Fruit fly (Drosophila melanogaster) whole organism, pupa: ENCODE results near the gene CG11837.

Experiments used
- CG10348 ChIP-seq: fragments of 200-800 bp; sonication (Bioruptor generic); IDR thresholded peaks from 2 replicates; pipeline ENCODE4 v1.3.6; 2022; ENCODE audit warnings: missing biosample characterization, missing genetic modification characterization
- CG12605 ChIP-seq: fragments of 200-800 bp; sonication (Bioruptor generic); IDR thresholded peaks from 2 replicates; pipeline ENCODE4 v1.3.6; 2022; ENCODE audit warnings: missing biosample characterization, missing genetic modification characterization
- CG13204 ChIP-seq: fragments of 200-800 bp; sonication (Bioruptor generic); optimal IDR thresholded peaks from 2 replicates; lab custom pipeline; 2018; ENCODE audit warnings: missing biosample characterization, mild to moderate bottlenecking, missing genetic modification characterization, moderate library complexity
- CG14655 ChIP-seq: fragments of 200-800 bp; sonication (Bioruptor generic); optimal IDR thresholded peaks from 3 replicates; lab custom pipeline; 2017; ENCODE audit warnings: mild to moderate bottlenecking, missing biosample characterization, missing genetic modification reagents, missing genetic modification characterization
- CG15710 ChIP-seq: fragments of 200-800 bp; sonication (Bioruptor generic); optimal IDR thresholded peaks from 2 replicates; lab custom pipeline; 2018; ENCODE audit warnings: missing biosample characterization, mild to moderate bottlenecking, missing genetic modification characterization, moderate library complexity
- CG17806 ChIP-seq: fragments of 200-800 bp; sonication (Bioruptor generic); optimal IDR thresholded peaks from 2 replicates; lab custom pipeline; 2018; ENCODE audit warnings: missing biosample characterization, mild to moderate bottlenecking, missing genetic modification characterization, moderate library complexity
- CG32121 ChIP-seq: fragments of 200-800 bp; sonication (Bioruptor generic); IDR thresholded peaks from 2 replicates; pipeline ENCODE4 v1.3.6; 2022; ENCODE audit warnings: missing biosample characterization, missing genetic modification characterization
- CG34367 ChIP-seq: fragments of 200-800 bp; sonication (Bioruptor generic); optimal IDR thresholded peaks from 2 replicates; lab custom pipeline; 2018; ENCODE audit warnings: missing biosample characterization, mild to moderate bottlenecking, missing genetic modification characterization
- CG4496 ChIP-seq: fragments of 200-800 bp; sonication (Bioruptor generic); IDR thresholded peaks from 3 replicates; pipeline ENCODE4 v1.3.6; 2022; ENCODE audit warnings: missing biosample characterization, missing genetic modification characterization
- CG8159 ChIP-seq: fragments of 200-800 bp; sonication (Bioruptor generic); optimal IDR thresholded peaks from 3 replicates; lab custom pipeline; 2018; ENCODE audit warnings: missing biosample characterization, mild to moderate bottlenecking, missing genetic modification characterization, moderate library complexity
- CG8301 ChIP-seq: fragments of 200-800 bp; sonication (Bioruptor generic); optimal IDR thresholded peaks from 2 replicates; lab custom pipeline; 2018; ENCODE audit warnings: missing biosample characterization, mild to moderate bottlenecking, missing genetic modification characterization
- CG9948 ChIP-seq: fragments of 200-800 bp; sonication (Bioruptor generic); optimal IDR thresholded peaks from 2 replicates; lab custom pipeline; 2018; ENCODE audit warnings: missing biosample characterization, mild to moderate bottlenecking, missing genetic modification characterization, moderate library complexity
- D1 ChIP-seq: fragments of 200-800 bp; sonication (Bioruptor generic); optimal IDR thresholded peaks from 2 replicates; lab custom pipeline; 2018; ENCODE audit warnings: missing biosample characterization, mild to moderate bottlenecking, missing genetic modification characterization, moderate library complexity
- EcR ChIP-seq: fragments of 200-800 bp; sonication (Bioruptor generic); optimal IDR thresholded peaks from 3 replicates; lab custom pipeline; 2019; ENCODE audit warnings: missing biosample characterization, missing genetic modification characterization, mild to moderate bottlenecking, moderate library complexity, missing genetic modification reagents
- Ets98B ChIP-seq: fragments of 200-800 bp; sonication (Bioruptor generic); IDR thresholded peaks from 2 replicates; pipeline ENCODE4 v1.3.6; 2022; ENCODE audit warnings: missing biosample characterization, missing genetic modification characterization
- Pif1A ChIP-seq: fragments of 200-800 bp; sonication (Bioruptor generic); optimal IDR thresholded peaks from 3 replicates; lab custom pipeline; 2016; ENCODE audit warnings: missing biosample characterization, missing genetic modification characterization
- Pif1B ChIP-seq: fragments of 200-800 bp; sonication (Bioruptor generic); optimal IDR thresholded peaks from 3 replicates; lab custom pipeline; 2016; ENCODE audit warnings: missing biosample characterization, missing genetic modification characterization
- Snoo ChIP-seq: fragments of 200-800 bp; sonication (Bioruptor generic); optimal IDR thresholded peaks from 3 replicates; lab custom pipeline; 2017; ENCODE audit warnings: missing biosample characterization, mild to moderate bottlenecking, missing genetic modification characterization, inconsistent platforms
- fd96Ca ChIP-seq: fragments of 200-800 bp; sonication (Bioruptor generic); IDR thresholded peaks from 3 replicates; pipeline ENCODE4 v1.3.6; 2022; ENCODE audit warnings: missing biosample characterization, missing genetic modification characterization
- gl ChIP-seq: fragments of 200-800 bp; sonication (Bioruptor generic); optimal IDR thresholded peaks from 2 replicates; lab custom pipeline; 2018; ENCODE audit warnings: missing biosample characterization, mild to moderate bottlenecking, missing genetic modification characterization
- rn ChIP-seq: fragments of 200-800 bp; sonication (Bioruptor generic); IDR thresholded peaks from 2 replicates; pipeline ENCODE4 v1.3.6; 2022; ENCODE audit warnings: missing biosample characterization, missing genetic modification characterization

Gene CG11837

DNA sequence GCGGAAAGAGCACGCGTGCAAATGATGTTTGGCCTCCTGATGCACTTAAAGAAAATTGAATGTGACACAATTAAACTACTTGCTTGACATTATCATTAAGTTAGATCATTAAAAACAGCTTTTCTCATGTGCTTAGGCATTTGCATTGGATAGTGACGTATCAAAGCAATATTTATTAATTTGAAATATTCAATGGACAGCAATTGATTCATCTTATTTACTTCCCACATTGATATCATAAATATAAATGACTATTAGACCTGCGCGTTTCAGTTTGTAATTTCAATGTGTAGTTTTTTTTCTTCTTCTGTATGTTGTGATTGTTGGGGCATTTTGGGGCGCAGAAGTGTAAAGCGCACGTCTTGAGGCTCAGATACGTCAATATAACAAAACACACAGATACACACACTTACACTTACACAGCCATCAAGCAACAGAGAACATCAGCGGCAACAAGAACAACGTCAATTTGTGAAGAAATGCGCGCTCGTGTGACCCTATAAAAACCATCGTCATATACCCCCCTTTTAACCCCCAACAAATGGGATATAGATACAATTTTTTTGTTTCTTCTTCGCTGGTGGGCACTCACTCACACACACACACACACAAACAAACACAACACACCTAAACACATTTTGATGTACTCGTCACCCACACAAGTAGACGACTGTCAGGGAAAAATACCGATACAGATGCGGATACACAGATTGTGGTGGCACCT lies 39.8 kb downstream of the CG11837 start:
- TF ChIP-seq CG8301 (peak; percentile 61), CG17806 (peak; percentile 54), Pif1A (GFP tag; lab: Kevin White, UChicago) (peak; percentile 52), CG8159 (tag; lab: Kevin White, UChicago) (peak; percentile 51), Ets98B (peak; percentile 24; the same call in 1 of the 2 replicates), fd96Ca (GFP tag; lab: Robert Waterston, UW) (no peak), CG32121 (GFP tag; lab: Robert Waterston, UW) (no peak), CG9948 (tag; lab: Kevin White, UChicago) (peak; percentile 59), CG15710 (tag; lab: Kevin White, UChicago) (peak; percentile 34), CG12605 (no peak), rn (GFP tag; lab: Robert Waterston, UW) (no peak), CG4496 (GFP tag; lab: Robert Waterston, UW) (peak; percentile 55; the same call in 1 of the 3 replicates), Pif1B (GFP tag; lab: Kevin White, UChicago) (peak; percentile 52), gl (tag; lab: Kevin White, UChicago) (no peak), EcR (GFP tag; lab: Kevin White, UChicago) (no peak), D1 (tag; lab: Kevin White, UChicago) (no peak), CG10348 (GFP tag; lab: Robert Waterston, UW) (no peak), CG34367 (tag; lab: Kevin White, UChicago) (peak; percentile 32), CG14655 (GFP tag; lab: Kevin White, UChicago) (peak; percentile 72), Snoo (tag; lab: Kevin White, UChicago) (peak; percentile 39), CG13204 (GFP tag; lab: Kevin White, UChicago) (no peak)
- TF ChIP-seq, all 21 proteins: peak for 12

- TF ChIP-seq EcR (GFP tag; lab: Kevin White, UChicago) (no peak), Pif1A (GFP tag; lab: Kevin White, UChicago) (no peak), CG14655 (GFP tag; lab: Kevin White, UChicago) (peak; percentile 57), CG32121 (GFP tag; lab: Robert Waterston, UW) (peak; percentile 33; the same call in 1 of the 2 replicates), CG4496 (GFP tag; lab: Robert Waterston, UW) (peak; percentile 60; the same call in 1 of the 3 replicates), rn (GFP tag; lab: Robert Waterston, UW) (no peak), CG9948 (tag; lab: Kevin White, UChicago) (no peak), D1 (tag; lab: Kevin White, UChicago) (no peak), CG12605 (no peak), Snoo (tag; lab: Kevin White, UChicago) (no peak), CG15710 (tag; lab: Kevin White, UChicago) (no peak), CG8301 (peak; percentile 36), CG8159 (tag; lab: Kevin White, UChicago) (no peak)
These were observed 40.3 kb downstream of the CG11837 start for dm6 chr3R:29089662-29090007.

DNA sequence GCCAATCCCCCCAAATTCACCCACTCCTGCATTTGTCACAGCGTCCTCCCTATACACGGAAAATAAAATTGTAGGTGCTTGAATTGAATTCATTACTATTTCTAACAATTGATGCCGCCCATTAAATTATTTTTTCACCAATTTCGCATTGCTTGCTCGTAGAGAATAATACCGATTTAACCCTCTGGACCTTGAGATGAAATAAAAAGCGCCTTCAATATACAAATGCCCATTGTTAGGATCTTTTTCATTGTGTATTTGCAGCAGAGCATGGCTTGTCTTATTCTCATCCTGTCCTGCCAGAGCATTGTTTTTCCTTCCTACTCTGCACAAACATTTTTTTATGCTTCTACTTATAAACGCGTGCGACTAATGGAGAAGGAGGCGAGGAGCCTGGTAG lies 42.3 kb downstream of the CG11837 start:
- TF ChIP-seq Pif1B (GFP tag; lab: Kevin White, UChicago) (peak; percentile 15), rn (GFP tag; lab: Robert Waterston, UW) (no peak), D1 (tag; lab: Kevin White, UChicago) (no peak), gl (tag; lab: Kevin White, UChicago) (no peak), EcR (GFP tag; lab: Kevin White, UChicago) (no peak), CG12605 (no peak), Pif1A (GFP tag; lab: Kevin White, UChicago) (peak; percentile 59), fd96Ca (GFP tag; lab: Robert Waterston, UW) (peak; percentile 61; the same call in 2 of the 3 replicates), CG17806 (peak; percentile 76), CG15710 (tag; lab: Kevin White, UChicago) (peak; percentile 58), Snoo (tag; lab: Kevin White, UChicago) (peak; percentile 13), CG9948 (tag; lab: Kevin White, UChicago) (peak; percentile 77), Ets98B (peak; percentile 25; the same call in 1 of the 2 replicates), CG8159 (tag; lab: Kevin White, UChicago) (peak; percentile 73), CG32121 (GFP tag; lab: Robert Waterston, UW) (no peak), CG4496 (GFP tag; lab: Robert Waterston, UW) (no peak; the same call in 2 of the 3 replicates), CG10348 (GFP tag; lab: Robert Waterston, UW) (no peak), CG34367 (tag; lab: Kevin White, UChicago) (peak; percentile 58), CG13204 (GFP tag; lab: Kevin White, UChicago) (no peak), CG8301 (peak; percentile 48), CG14655 (GFP tag; lab: Kevin White, UChicago) (peak; percentile 60)
- TF ChIP-seq, all 21 proteins: peak for 12

DNA sequence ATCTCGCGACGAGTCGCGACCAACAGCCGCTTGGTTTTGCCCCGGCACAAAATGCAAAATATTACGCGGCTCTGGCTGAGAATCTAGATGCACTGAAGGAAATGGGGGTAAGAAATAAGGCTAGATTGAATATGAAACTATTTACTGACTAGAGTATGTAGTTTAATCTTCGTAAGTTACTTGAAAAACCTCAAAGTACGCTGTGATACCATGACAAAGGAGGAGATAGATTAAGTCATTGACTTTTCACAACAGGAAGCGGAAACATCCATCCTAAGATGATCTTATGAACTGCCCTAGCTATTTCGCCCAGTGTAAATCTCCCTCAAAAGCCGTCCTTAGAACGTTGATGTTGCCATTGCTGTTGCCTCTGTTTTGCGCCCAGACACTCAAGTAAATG lies 44.9 kb downstream of the CG11837 start:
- TF ChIP-seq CG34367 (tag; lab: Kevin White, UChicago) (peak; percentile 70), Snoo (tag; lab: Kevin White, UChicago) (peak; percentile 8), EcR (GFP tag; lab: Kevin White, UChicago) (no peak), CG13204 (GFP tag; lab: Kevin White, UChicago) (peak; percentile 17), CG9948 (tag; lab: Kevin White, UChicago) (peak; percentile 81), D1 (tag; lab: Kevin White, UChicago) (peak; percentile 27), Pif1A (GFP tag; lab: Kevin White, UChicago) (peak; percentile 65), CG14655 (GFP tag; lab: Kevin White, UChicago) (peak; percentile 88), CG4496 (GFP tag; lab: Robert Waterston, UW) (peak; percentile 62; the same call in 1 of the 3 replicates), CG10348 (GFP tag; lab: Robert Waterston, UW) (no peak), CG8301 (peak; percentile 84), Ets98B (no peak; the same call in 1 of the 2 replicates), gl (tag; lab: Kevin White, UChicago) (peak; percentile 57), fd96Ca (GFP tag; lab: Robert Waterston, UW) (peak; percentile 79), CG8159 (tag; lab: Kevin White, UChicago) (peak; percentile 78), CG15710 (tag; lab: Kevin White, UChicago) (peak; percentile 66), CG12605 (peak; percentile 48; the same call in 1 of the 2 replicates), CG32121 (GFP tag; lab: Robert Waterston, UW) (peak; percentile 27; the same call in 1 of the 2 replicates), CG17806 (peak; percentile 81), rn (GFP tag; lab: Robert Waterston, UW) (no peak), Pif1B (GFP tag; lab: Kevin White, UChicago) (peak; percentile 32)
